Fruit fly (Drosophila melanogaster): Measurements from ENCODE around the gene Lcp65Af.

DNA sequence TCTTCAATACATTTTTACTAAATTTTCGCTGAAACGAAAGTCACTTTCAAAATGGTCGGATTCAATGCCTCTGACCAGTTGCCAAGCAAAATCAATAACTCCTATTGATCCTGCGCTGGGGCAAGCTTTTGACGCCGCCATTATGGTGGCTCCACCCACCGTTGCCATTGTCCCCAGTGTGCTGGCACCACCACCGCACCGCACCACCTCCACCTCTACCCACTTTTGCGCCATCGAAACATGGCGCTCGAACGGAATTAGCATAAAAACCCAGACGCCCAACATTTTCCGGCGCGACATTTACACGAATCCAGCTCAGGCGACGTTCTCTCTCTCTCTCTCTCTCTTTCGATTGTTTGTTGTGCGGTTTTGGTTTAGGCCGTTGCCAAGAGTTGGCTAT lies 19.7 kb downstream of the Lcp65Af start:
- TF ChIP-seq CG18011 (GFP tag; optimal IDR thresholded peaks at IDR 0.05) (no peak), CG11247 (GFP tag; IDR thresholded peaks at IDR 0.05) (no peak), fd102C (GFP tag; optimal IDR thresholded peaks at IDR 0.05) (no peak), CG14860 (GFP tag; IDR thresholded peaks at IDR 0.05; ENCODE audit: partially characterized antibody) (no peak)

Measured in whole organism, embryonic.